Fruit fly (Drosophila melanogaster): ENCODE data around the gene CG4766.

DNA sequence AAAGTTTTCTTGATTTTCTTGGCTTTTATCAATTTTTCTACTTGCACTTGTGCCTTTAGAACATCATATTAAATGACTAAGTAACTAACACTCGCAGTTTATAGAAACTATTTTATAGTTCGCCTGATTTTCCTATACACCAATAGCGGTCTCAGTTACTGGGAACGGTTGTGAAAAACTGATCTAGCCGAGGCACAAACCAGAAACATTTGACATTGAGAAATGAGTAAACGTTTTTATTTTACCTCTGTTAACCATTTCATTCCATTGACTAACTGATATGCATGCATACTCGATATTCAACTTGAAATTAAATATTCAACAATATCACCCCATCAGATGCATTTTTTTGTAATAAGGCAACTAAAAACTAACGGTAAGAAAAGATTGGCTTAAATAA is 34.8 kb upstream of the CG4766 start:
- TF ChIP-seq pan (optimal IDR thresholded peaks at IDR 0.05), result no peak
- TF ChIP-seq rgr (GFP tag; optimal IDR thresholded peaks at IDR 0.05), result no peak
- TF ChIP-seq psq (GFP tag; optimal IDR thresholded peaks at IDR 0.05), result no peak
- TF ChIP-seq lola (GFP tag; optimal IDR thresholded peaks at IDR 0.05), result no peak
- no peak for TF ChIP-seq fru (GFP tag; optimal IDR thresholded peaks at IDR 0.05)
